Worm (Caenorhabditis elegans) whole organism, L4/young adult: ENCODE results near the gene pix-1.

ENCODE experiments used
- W03F9.2 ChIP-seq: fragments of 150-350 bp; optimal IDR thresholded peaks from 2 replicates; lab custom pipeline; 2014; ENCODE audit warnings: missing biosample characterization, missing genetic modification characterization
- dao-5 ChIP-seq: sonication (generic microtip); optimal IDR thresholded peaks from 2 replicates; lab custom pipeline; 2016; ENCODE audit warnings: missing genotype, missing genetic modification characterization, moderate library complexity, missing compliant biosample characterization
- him-1 ChIP-seq: sonication (generic microtip); optimal IDR thresholded peaks from 2 replicates; lab custom pipeline; 2016; ENCODE audit warnings: missing genotype, missing genetic modification reagents, missing genetic modification characterization, missing compliant biosample characterization

The pix-1 gene

ce11 chrX:13714710-13715109 is 12.4 kb upstream of the pix-1 start:
- no peak for TF ChIP-seq him-1
- no peak for TF ChIP-seq W03F9.2
- TF ChIP-seq dao-5 (tag; lab: Kevin White, UChicago): peak; percentile 62

DNA sequence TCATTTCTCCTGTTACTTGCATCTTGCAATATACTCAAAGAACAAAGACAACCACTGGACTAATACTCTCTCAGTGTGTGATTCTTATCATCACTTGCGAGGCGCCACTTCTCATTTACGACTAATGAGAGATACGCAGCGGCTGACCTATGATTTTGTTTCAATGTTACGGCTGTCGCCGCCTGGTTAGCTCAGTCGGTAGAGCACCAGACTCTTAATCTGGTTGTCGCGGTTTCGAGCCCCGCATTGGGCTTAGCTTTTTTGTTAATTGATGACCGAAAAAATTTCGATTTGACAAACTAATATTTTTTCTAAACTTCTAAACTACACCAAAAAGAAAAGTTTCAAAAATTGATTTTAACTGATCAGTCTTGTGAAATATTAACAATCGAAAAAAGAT is 10.8 kb upstream of the pix-1 start:
- TF ChIP-seq him-1: no peak
- TF ChIP-seq dao-5 (tag; lab: Kevin White, UChicago): no peak
- no peak for TF ChIP-seq W03F9.2

ce11 chrX:13717053-13717671 is 9.9 kb upstream of the pix-1 start, which contains the start of gene shc-3:
Gene shc-3, plus strand, starts transcription at chrX:13717536.
- TF ChIP-seq him-1 (no peak), W03F9.2 (no peak), dao-5 (tag; lab: Kevin White, UChicago) (no peak)

ce11 chrX:13722821-13723220 is 4.3 kb upstream of the pix-1 start, which contains the start of gene poml-1:
Gene poml-1, minus strand, starts transcription at chrX:13722921.
- TF ChIP-seq dao-5 (tag; lab: Kevin White, UChicago) (no peak), W03F9.2 (no peak), him-1 (no peak)

ce11 chrX:13724364-13724763 is 2.7 kb upstream of the pix-1 start, which contains the start of gene K11E4.6:
Gene K11E4.6, plus strand, starts transcription at chrX:13724664.
- TF ChIP-seq him-1 (no peak), W03F9.2 (no peak), dao-5 (tag; lab: Kevin White, UChicago) (no peak)

ce11 chrX:13726285-13726684 is 808 bp upstream of the pix-1 start:
- TF ChIP-seq W03F9.2 (no peak), dao-5 (tag; lab: Kevin White, UChicago) (no peak), him-1 (no peak)

ce11 chrX:13728991-13729390 is 1.9 kb downstream of the pix-1 start:
- TF ChIP-seq him-1: no peak
- TF ChIP-seq dao-5 (tag; lab: Kevin White, UChicago): no peak
- TF ChIP-seq W03F9.2: no peak

- TF ChIP-seq dao-5 (tag; lab: Kevin White, UChicago) (no peak), W03F9.2 (no peak), him-1 (no peak)
These were observed 2.6 kb downstream of the pix-1 start for ce11 chrX:13729724-13730123.

DNA sequence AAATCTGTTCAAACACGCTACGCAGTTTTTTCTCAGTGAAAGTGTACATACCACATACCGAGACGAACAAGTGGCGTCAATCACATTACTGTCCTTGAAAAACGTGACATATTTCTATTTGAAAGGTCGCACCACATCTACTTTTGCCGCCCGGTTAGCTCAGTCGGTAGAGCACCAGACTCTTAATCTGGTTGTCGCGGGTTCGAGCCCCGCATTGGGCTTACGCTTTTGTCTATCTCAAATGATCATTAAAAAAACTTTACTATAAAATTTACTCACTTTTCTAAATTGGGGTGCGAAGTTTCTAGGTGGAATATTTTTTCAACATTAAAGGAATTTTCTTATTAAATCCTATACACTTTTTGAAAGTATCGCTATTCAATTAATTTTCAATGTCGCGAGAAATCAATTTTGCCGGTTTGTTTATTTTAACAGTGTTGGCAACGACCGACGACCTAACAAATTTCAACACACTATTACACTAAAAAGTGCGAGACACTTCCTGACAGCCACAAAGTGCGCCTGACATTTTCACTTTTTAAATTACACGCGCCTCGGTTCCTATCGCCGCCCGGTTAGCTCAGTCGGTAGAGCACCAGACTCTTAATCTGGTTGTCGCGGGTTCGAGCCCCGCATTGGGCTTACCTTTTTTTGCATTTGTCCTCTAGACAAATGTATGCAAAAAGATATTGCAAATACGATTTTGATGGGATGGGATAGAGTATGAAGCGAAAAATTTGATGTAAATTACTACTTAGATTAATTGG is 3.3 kb downstream of the pix-1 start:
- no peak for TF ChIP-seq W03F9.2
- no peak for TF ChIP-seq dao-5 (tag; lab: Kevin White, UChicago)
- TF ChIP-seq him-1: no peak

ce11 chrX:13736679-13737078 is 9.6 kb downstream of the pix-1 start:
- TF ChIP-seq him-1 (no peak), W03F9.2 (no peak), dao-5 (tag; lab: Kevin White, UChicago) (no peak)

ce11 chrX:13739125-13739820 is 12.2 kb downstream of the pix-1 start:
- TF ChIP-seq W03F9.2 (no peak), dao-5 (tag; lab: Kevin White, UChicago) (no peak), him-1 (peak; percentile 78)

ce11 chrX:13743371-13743770 is 16.3 kb downstream of the pix-1 start:
- no peak for TF ChIP-seq him-1
- no peak for TF ChIP-seq W03F9.2
- TF ChIP-seq dao-5 (tag; lab: Kevin White, UChicago): no peak

- no peak for TF ChIP-seq dao-5 (tag; lab: Kevin White, UChicago)
These were observed 17.5 kb downstream of the pix-1 start for ce11 chrX:13744543-13745113.

DNA sequence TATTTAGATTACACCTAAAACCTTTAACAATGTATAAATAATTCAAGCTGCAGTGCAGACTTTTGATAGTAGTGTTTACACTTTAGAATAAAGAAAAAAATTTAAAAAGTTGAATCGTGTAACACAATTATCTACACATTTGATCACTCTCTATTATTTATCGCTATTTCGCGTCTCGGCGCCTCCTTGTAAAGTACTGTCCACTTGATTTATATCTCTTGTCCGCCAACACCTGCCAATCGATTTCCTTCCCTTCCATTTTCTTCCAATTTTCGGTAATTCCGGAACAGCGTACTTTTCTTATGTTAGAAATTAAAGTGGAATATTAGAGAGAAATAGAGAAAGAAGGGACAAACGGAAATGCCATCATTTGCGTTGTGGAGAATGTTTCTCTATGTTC is 18.5 kb downstream of the pix-1 start:
- no peak for TF ChIP-seq him-1
- TF ChIP-seq W03F9.2: no peak
- no peak for TF ChIP-seq dao-5 (tag; lab: Kevin White, UChicago)
